Worm (Caenorhabditis elegans): ENCODE results near the gene T27E9.2.

T27E9.2 gene

DNA sequence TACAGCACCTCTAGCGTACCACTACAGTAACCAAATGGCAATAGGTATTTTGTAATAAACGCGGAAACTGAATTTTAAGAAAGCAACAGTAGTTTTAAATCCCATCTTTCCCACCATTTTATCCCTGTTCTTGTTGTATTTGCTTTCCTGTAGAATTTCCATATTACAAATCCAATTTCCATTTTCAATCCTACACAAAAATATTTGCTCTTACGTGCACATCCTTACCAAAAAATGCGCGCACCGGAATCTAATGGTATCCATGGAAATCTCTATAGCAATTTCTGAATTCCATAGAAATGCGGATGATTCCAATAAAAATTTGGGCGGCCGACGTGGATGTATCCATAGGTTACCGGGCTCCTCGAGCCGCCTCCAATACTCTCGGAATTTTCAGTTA, 32.2 kb downstream of the T27E9.2 start, which contains the start of gene trf-1:
Gene trf-1 (plus strand): TSS at position 301 of the 400 bp plus-strand sequence.
- TF ChIP-seq cog-1 (tag; optimal IDR thresholded peaks at IDR 0.05) (no peak), ztf-23 (GFP tag; IDR thresholded peaks at IDR 0.05) (no peak)

DNA sequence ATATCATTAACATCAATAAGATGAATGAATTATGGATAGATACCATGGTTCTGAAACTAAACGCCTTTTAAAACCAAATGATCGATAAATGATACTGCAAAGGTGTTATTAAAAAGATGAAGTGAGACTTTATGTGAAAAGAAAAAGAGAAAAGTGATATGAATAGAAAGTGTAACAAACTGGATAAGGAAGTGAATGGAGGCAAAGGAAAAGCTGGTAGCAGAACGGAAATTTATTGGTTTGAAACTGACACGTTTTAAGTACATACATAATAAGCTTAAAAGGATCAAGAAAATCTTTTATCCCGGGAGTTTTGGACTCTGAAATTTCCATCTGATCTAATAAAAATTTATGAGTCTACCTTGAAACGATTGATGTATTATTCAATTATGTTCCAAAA, 32.7 kb downstream of the T27E9.2 start, which contains the start of gene bli-5:
Gene bli-5 (minus strand): TSS at position 101 of the 400 bp plus-strand sequence.
- TF ChIP-seq flt-1 (GFP tag; IDR thresholded peaks at IDR 0.05), result no peak
- no peak for TF ChIP-seq ref-1 (GFP tag; conservative IDR thresholded peaks at IDR 0.05)
- TF ChIP-seq tab-1 (GFP tag; IDR thresholded peaks at IDR 0.05), result no peak
- no peak for TF ChIP-seq klf-2 (GFP tag; conservative IDR thresholded peaks at IDR 0.05)
- no peak for TF ChIP-seq ztf-23 (GFP tag; IDR thresholded peaks at IDR 0.05)
- no peak for TF ChIP-seq med-1 (GFP tag; optimal IDR thresholded peaks at IDR 0.05; ENCODE audit: insufficient read depth)
- TF ChIP-seq T22C8.4 (GFP tag; IDR thresholded peaks at IDR 0.05), result no peak
- TF ChIP-seq ztf-29 (GFP tag; IDR thresholded peaks at IDR 0.05), result no peak
- TF ChIP-seq cog-1 (tag; optimal IDR thresholded peaks at IDR 0.05), result no peak

DNA sequence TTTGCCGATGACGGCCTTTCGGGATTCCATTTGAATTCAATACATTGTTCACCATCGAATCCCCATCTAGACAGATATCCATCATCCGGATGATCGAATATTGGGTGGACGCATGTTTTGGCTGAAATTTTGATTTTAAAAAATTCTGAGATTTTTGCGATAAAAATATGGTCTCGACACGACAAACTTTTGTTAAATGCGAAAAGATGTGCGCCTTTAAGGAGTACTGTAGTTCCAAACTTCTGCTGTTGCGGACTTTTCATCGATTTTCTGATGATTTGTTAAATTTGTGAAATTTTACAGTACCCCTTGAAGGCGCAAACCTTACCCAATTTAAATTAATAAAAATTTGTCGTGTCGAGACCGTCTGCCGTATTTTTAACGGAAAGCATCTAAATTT, 34.6 kb downstream of the T27E9.2 start:
- TF ChIP-seq ref-1 (GFP tag; conservative IDR thresholded peaks at IDR 0.05) (no peak), klf-2 (GFP tag; conservative IDR thresholded peaks at IDR 0.05) (no peak)

DNA sequence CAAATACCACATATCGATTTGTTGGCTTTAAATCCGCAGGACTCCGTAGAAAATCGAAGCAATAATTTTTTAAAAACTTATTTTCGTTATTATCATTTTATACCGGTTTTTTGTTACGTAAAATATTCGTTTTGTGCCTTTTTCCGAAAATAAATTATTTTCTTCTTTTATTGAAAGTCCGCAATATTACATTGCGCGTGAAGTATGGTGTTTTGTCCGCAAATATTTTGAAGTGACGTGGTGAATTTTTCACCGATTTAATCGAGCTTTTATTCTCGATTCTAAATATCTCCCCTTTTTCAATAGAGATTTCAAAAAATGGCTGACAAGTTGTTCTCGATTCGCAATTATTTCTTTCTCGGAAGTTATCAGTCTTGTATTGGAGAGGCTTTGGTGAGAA, 36.3 kb downstream of the T27E9.2 start, which contains the start of gene cope-1:
Gene cope-1 (plus strand): TSS at position 229 of the 400 bp plus-strand sequence.
- TF ChIP-seq cog-1 (tag; optimal IDR thresholded peaks at IDR 0.05) (no peak), T22C8.4 (GFP tag; IDR thresholded peaks at IDR 0.05) (no peak), med-1 (GFP tag; optimal IDR thresholded peaks at IDR 0.05; ENCODE audit: insufficient read depth) (no peak), ref-1 (GFP tag; conservative IDR thresholded peaks at IDR 0.05) (no peak), tab-1 (GFP tag; IDR thresholded peaks at IDR 0.05) (no peak), ztf-29 (GFP tag; IDR thresholded peaks at IDR 0.05) (no peak), flt-1 (GFP tag; IDR thresholded peaks at IDR 0.05) (no peak), klf-2 (GFP tag; conservative IDR thresholded peaks at IDR 0.05) (no peak), ztf-23 (GFP tag; IDR thresholded peaks at IDR 0.05) (no peak)

DNA sequence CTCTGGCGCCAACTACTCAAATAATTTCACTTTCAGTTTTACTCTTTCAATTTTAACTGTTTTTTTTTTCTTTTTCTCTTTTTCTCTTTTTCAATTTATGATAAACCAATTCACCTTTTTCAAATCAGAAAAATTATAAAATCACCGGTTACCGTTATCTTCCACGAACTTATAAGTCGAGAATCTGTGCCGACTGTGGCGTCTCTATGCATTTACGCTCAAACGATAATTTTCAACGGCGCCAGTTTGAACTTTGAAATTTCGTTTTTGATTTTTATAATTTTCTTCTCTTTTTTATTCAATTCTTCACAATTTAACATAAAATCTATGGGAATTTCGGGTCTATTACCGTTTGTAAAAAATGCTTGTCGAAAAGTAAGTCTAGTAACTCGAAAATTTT, 39.0 kb downstream of the T27E9.2 start, which contains the start of gene exo-1:
Gene exo-1 (plus strand): TSS at position 101 of the 400 bp plus-strand sequence.
- TF ChIP-seq tab-1 (GFP tag; IDR thresholded peaks at IDR 0.05) (no peak), ref-1 (GFP tag; conservative IDR thresholded peaks at IDR 0.05) (no peak), flt-1 (GFP tag; IDR thresholded peaks at IDR 0.05) (no peak), cog-1 (tag; optimal IDR thresholded peaks at IDR 0.05) (no peak), med-1 (GFP tag; optimal IDR thresholded peaks at IDR 0.05; ENCODE audit: insufficient read depth) (no peak), ztf-29 (GFP tag; IDR thresholded peaks at IDR 0.05) (no peak), T22C8.4 (GFP tag; IDR thresholded peaks at IDR 0.05) (no peak)

DNA sequence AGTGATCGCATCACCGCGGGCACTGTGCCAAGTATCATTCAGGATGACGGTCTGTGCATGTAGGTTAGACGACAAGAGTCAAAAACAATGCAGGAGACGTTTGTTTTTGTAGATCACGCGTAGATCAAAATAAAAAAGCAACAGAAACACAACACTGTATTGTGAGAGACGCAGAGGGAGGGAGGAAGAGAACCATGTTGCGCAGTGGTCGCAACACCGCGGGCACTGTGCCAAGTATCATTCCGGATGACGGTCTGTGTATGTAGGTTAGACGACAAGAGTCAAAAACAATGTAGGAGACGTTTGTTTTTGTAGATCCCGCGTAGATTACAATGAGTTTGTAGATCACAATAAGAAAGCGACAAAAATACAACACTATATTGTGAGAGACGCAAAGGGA, 43.4 kb downstream of the T27E9.2 start:
- TF ChIP-seq klf-2 (GFP tag; conservative IDR thresholded peaks at IDR 0.05), result no peak
- no peak for TF ChIP-seq med-1 (GFP tag; optimal IDR thresholded peaks at IDR 0.05; ENCODE audit: insufficient read depth)
- no peak for TF ChIP-seq ref-1 (GFP tag; conservative IDR thresholded peaks at IDR 0.05)
- no peak for TF ChIP-seq tab-1 (GFP tag; IDR thresholded peaks at IDR 0.05)
- no peak for TF ChIP-seq T22C8.4 (GFP tag; IDR thresholded peaks at IDR 0.05)
- no peak for TF ChIP-seq ztf-29 (GFP tag; IDR thresholded peaks at IDR 0.05)
- TF ChIP-seq ztf-23 (GFP tag; IDR thresholded peaks at IDR 0.05), result no peak
- no peak for TF ChIP-seq cog-1 (tag; optimal IDR thresholded peaks at IDR 0.05)
- TF ChIP-seq flt-1 (GFP tag; IDR thresholded peaks at IDR 0.05), result no peak

All from whole organism, midembryonic.